ENCODE assay signal across 4 fruit fly cellular contexts in the genomic region with DNA sequence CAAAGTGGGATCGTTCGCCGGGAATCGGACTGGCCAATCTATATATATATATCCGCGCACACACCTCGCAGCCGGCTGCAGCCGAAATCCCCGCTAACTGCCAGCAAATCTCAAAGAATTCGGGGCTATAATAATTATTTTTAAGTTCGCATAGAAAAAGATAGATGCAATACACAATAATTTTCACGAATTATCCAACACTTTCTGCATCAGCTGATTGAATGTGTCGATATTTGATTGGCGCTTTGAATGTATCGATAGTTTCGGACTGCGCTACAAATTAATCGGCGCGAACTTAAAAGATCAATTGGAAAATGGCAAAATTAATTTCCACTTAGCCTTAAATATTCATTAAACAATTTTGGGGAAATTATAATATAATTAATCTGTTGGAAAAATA.
TF ChIP-seq lines count a peak whose summit lies in the region.

A gene (minus strand): TSS at position 169 of the 400 bp plus-strand sequence.

- peak; percentile 25 for TF ChIP-seq CTCF in whole organism, embryonic (GFP tag; optimal IDR thresholded peaks at IDR 0.05; lab: Kevin White, UChicago)

TF ChIP-seq in whole organism, adult, 20 proteins besides CTCF, POLR2A, EP300 and RAD21:
- TF ChIP-seq CG5204 (GFP tag; optimal IDR thresholded peaks at IDR 0.05; lab: Kevin White, UChicago) (no peak), pad (GFP tag; optimal IDR thresholded peaks at IDR 0.05; lab: Kevin White, UChicago) (peak; percentile 51), Mnt (GFP tag; optimal IDR thresholded peaks at IDR 0.05; lab: Kevin White, UChicago) (peak; percentile 55), CG12768 (GFP tag; optimal IDR thresholded peaks at IDR 0.05; lab: Kevin White, UChicago) (peak; percentile 34), CG11617 (GFP tag; optimal IDR thresholded peaks at IDR 0.05; lab: Kevin White, UChicago) (peak; percentile 41), CG7045 (GFP tag; optimal IDR thresholded peaks at IDR 0.05; lab: Kevin White, UChicago) (no peak), CG7101 (tag; optimal IDR thresholded peaks at IDR 0.05; lab: Kevin White, UChicago) (peak; percentile 59), CG33017 (tag; optimal IDR thresholded peaks at IDR 0.05; lab: Kevin White, UChicago) (no peak), Clk (GFP tag; optimal IDR thresholded peaks at IDR 0.05; lab: Kevin White, UChicago) (peak; percentile 5), bab1 (GFP tag; optimal IDR thresholded peaks at IDR 0.05; lab: Kevin White, UChicago) (peak; percentile 76), cnc (optimal IDR thresholded peaks at IDR 0.05; lab: Kevin White, UChicago) (no peak), ovo (GFP tag; optimal IDR thresholded peaks at IDR 0.05; lab: Kevin White, UChicago) (peak; percentile 14), toe (GFP tag; optimal IDR thresholded peaks at IDR 0.05; lab: Kevin White, UChicago) (no peak), CG14711 (tag; optimal IDR thresholded peaks at IDR 0.05; lab: Kevin White, UChicago) (no peak), CG1620 (GFP tag; optimal IDR thresholded peaks at IDR 0.05; lab: Kevin White, UChicago) (peak; percentile 53), Hr96 (GFP tag; optimal IDR thresholded peaks at IDR 0.05; lab: Kevin White, UChicago) (no peak), tj (GFP tag; optimal IDR thresholded peaks at IDR 0.05; lab: Kevin White, UChicago) (no peak), cic (GFP tag; optimal IDR thresholded peaks at IDR 0.05; lab: Kevin White, UChicago) (no peak), kay (GFP tag; lab: Kevin White, UChicago; ENCODE audit: borderline replicate concordance) (no peak), Crg-1 (GFP tag; optimal IDR thresholded peaks at IDR 0.05; lab: Kevin White, UChicago) (peak; percentile 62)

TF ChIP-seq in whole organism, embryonic, 481 proteins besides CTCF, POLR2A, EP300 and RAD21 (continues in another document):
- no peak for TF ChIP-seq CG3281 (GFP tag; optimal IDR thresholded peaks at IDR 0.05; lab: Kevin White, UChicago)
- peak; percentile 72 for TF ChIP-seq Sry-δ (GFP tag; optimal IDR thresholded peaks at IDR 0.05; lab: Kevin White, UChicago)
- TF ChIP-seq sna (GFP tag; IDR thresholded peaks at IDR 0.05; lab: Robert Waterston, UW; ENCODE audit: partially characterized antibody): peak; percentile 85
- no peak for TF ChIP-seq CG31388 (GFP tag; optimal IDR thresholded peaks at IDR 0.05; lab: Kevin White, UChicago)
- no peak for TF ChIP-seq tgo (GFP tag; IDR thresholded peaks at IDR 0.05; lab: Robert Waterston, UW)
- no peak for TF ChIP-seq Bteb2 (GFP tag; optimal IDR thresholded peaks at IDR 0.05; lab: Kevin White, UChicago)
- TF ChIP-seq Hr78 (GFP tag; optimal IDR thresholded peaks at IDR 0.05; lab: Kevin White, UChicago): no peak
- TF ChIP-seq HmgD (GFP tag; optimal IDR thresholded peaks at IDR 0.05; lab: Kevin White, UChicago): peak; percentile 28
- TF ChIP-seq pan (optimal IDR thresholded peaks at IDR 0.05; lab: Kevin White, UChicago): no peak
- TF ChIP-seq pan (GFP tag; optimal IDR thresholded peaks at IDR 0.05 in 1 of 2, IDR thresholded peaks at IDR 0.05 in 1 of 2): no peak
- peak; percentile 67 for TF ChIP-seq tna (GFP tag; IDR thresholded peaks at IDR 0.05; lab: Robert Waterston, UW; ENCODE audit: partially characterized antibody)
- peak in 1 of 2 experiments; percentile 28 for TF ChIP-seq dpn (GFP tag; optimal IDR thresholded peaks at IDR 0.05; lab: Kevin White, UChicago)
- TF ChIP-seq CG17186 (GFP tag; optimal IDR thresholded peaks at IDR 0.05; lab: Kevin White, UChicago): peak; percentile 85
- peak; percentile 93 for TF ChIP-seq Med (GFP tag; lab: Kevin White, UChicago)
- TF ChIP-seq HLH54F (GFP tag; optimal IDR thresholded peaks at IDR 0.05; lab: Kevin White, UChicago): no peak
- no peak for TF ChIP-seq vvl (GFP tag; IDR thresholded peaks at IDR 0.05; lab: Robert Waterston, UW)
- no peak for TF ChIP-seq Dad (GFP tag; optimal IDR thresholded peaks at IDR 0.05; lab: Kevin White, UChicago)
- TF ChIP-seq CG2116 (GFP tag; optimal IDR thresholded peaks at IDR 0.05; lab: Kevin White, UChicago): peak; percentile 93
- TF ChIP-seq mirr (GFP tag; optimal IDR thresholded peaks at IDR 0.05; lab: Kevin White, UChicago): no peak
- no peak for TF ChIP-seq NK7.1 (GFP tag; optimal IDR thresholded peaks at IDR 0.05; lab: Kevin White, UChicago)
- TF ChIP-seq Pdp1 (GFP tag; optimal IDR thresholded peaks at IDR 0.05; lab: Kevin White, UChicago): no peak
- TF ChIP-seq eyg (GFP tag; optimal IDR thresholded peaks at IDR 0.05; lab: Kevin White, UChicago): no peak
- peak; percentile 41 for TF ChIP-seq CG34376 (GFP tag; optimal IDR thresholded peaks at IDR 0.05; lab: Kevin White, UChicago)

TF ChIP-seq in whole organism, prepupa, 60 proteins besides CTCF, POLR2A, EP300 and RAD21 (continues in another document):
- TF ChIP-seq CG6276 (GFP tag; optimal IDR thresholded peaks at IDR 0.05; lab: Kevin White, UChicago) (no peak), OdsH (GFP tag; optimal IDR thresholded peaks at IDR 0.05; lab: Kevin White, UChicago) (no peak), esn (GFP tag; optimal IDR thresholded peaks at IDR 0.05; lab: Kevin White, UChicago) (peak; percentile 39), Lpt (GFP tag; optimal IDR thresholded peaks at IDR 0.05; lab: Kevin White, UChicago) (no peak), CG15336 (GFP tag; IDR thresholded peaks at IDR 0.05; lab: Robert Waterston, UW) (0 out of 2 replicates have a peak, but pooled peaks have one; percentile 17), Eip75B (GFP tag; optimal IDR thresholded peaks at IDR 0.05; lab: Kevin White, UChicago) (no peak), CG3032 (tag; optimal IDR thresholded peaks at IDR 0.05; lab: Kevin White, UChicago) (no peak), spab (GFP tag; optimal IDR thresholded peaks at IDR 0.05; lab: Kevin White, UChicago) (no peak), acj6 (GFP tag; optimal IDR thresholded peaks at IDR 0.05; lab: Kevin White, UChicago) (no peak), Met (GFP tag; optimal IDR thresholded peaks at IDR 0.05; lab: Kevin White, UChicago) (no peak), Hr4 (GFP tag; optimal IDR thresholded peaks at IDR 0.05; lab: Kevin White, UChicago) (no peak), fkh (GFP tag; optimal IDR thresholded peaks at IDR 0.05; lab: Kevin White, UChicago) (no peak), Blimp-1 (GFP tag; optimal IDR thresholded peaks at IDR 0.05; lab: Kevin White, UChicago) (no peak), CG6854 (GFP tag; optimal IDR thresholded peaks at IDR 0.05; lab: Kevin White, UChicago) (peak; percentile 7), Hr39 (GFP tag; optimal IDR thresholded peaks at IDR 0.05; lab: Kevin White, UChicago) (no peak), CG6808 (GFP tag; optimal IDR thresholded peaks at IDR 0.05; lab: Kevin White, UChicago) (no peak), pdm3 (GFP tag; optimal IDR thresholded peaks at IDR 0.05; lab: Kevin White, UChicago) (no peak), Sox15 (GFP tag; optimal IDR thresholded peaks at IDR 0.05; lab: Kevin White, UChicago) (no peak), vri (GFP tag; optimal IDR thresholded peaks at IDR 0.05; lab: Kevin White, UChicago) (no peak), CG10631 (GFP tag; optimal IDR thresholded peaks at IDR 0.05; lab: Kevin White, UChicago) (no peak), salr (GFP tag; optimal IDR thresholded peaks at IDR 0.05; lab: Kevin White, UChicago) (no peak), lz (GFP tag; optimal IDR thresholded peaks at IDR 0.05; lab: Kevin White, UChicago) (no peak), CG8319 (GFP tag; optimal IDR thresholded peaks at IDR 0.05; lab: Kevin White, UChicago) (no peak), CG6792 (GFP tag; optimal IDR thresholded peaks at IDR 0.05; lab: Kevin White, UChicago) (no peak), ss (GFP tag; optimal IDR thresholded peaks at IDR 0.05; lab: Kevin White, UChicago) (no peak), CG7368 (GFP tag; optimal IDR thresholded peaks at IDR 0.05; lab: Kevin White, UChicago) (no peak)

TF ChIP-seq in whole organism, wandering third instar larva, 38 proteins besides CTCF, POLR2A, EP300 and RAD21:
- no peak for TF ChIP-seq Mio (GFP tag; optimal IDR thresholded peaks at IDR 0.05; lab: Kevin White, UChicago)
- TF ChIP-seq Hr83 (GFP tag; optimal IDR thresholded peaks at IDR 0.05; lab: Kevin White, UChicago; ENCODE audit: poor library complexity, severe bottlenecking): peak; percentile 61
- TF ChIP-seq br (GFP tag; optimal IDR thresholded peaks at IDR 0.05; lab: Kevin White, UChicago): peak; percentile 59
- no peak for TF ChIP-seq rgr (GFP tag; optimal IDR thresholded peaks at IDR 0.05; lab: Kevin White, UChicago)
